Worm (Caenorhabditis elegans) whole organism, early embryonic: ENCODE measurements around the gene F59B10.5.

Experiments used
- F13C5.2 ChIP-seq: sonication (generic microtip); optimal IDR thresholded peaks from 2 replicates; lab custom pipeline; 2017; ENCODE audit warnings: mild to moderate bottlenecking, missing genetic modification characterization, inconsistent platforms, missing compliant biosample characterization
- ama-1 ChIP-seq: fragments of 150-350 bp; optimal IDR thresholded peaks from 2 replicates; lab custom pipeline; 2014
- ceh-13 ChIP-seq: fragments of 200-800 bp; sonication (Bioruptor generic); optimal IDR thresholded peaks from 2 replicates; lab custom pipeline; 2018; ENCODE audit warnings: mild to moderate bottlenecking, missing genetic modification characterization, missing compliant biosample characterization
- ceh-36 ChIP-seq: sonication (generic microtip); optimal IDR thresholded peaks from 2 replicates; lab custom pipeline; 2016; ENCODE audit warnings: missing genetic modification characterization, inconsistent platforms, missing compliant biosample characterization
- ets-7 ChIP-seq: sonication (generic microtip); optimal IDR thresholded peaks from 2 replicates; lab custom pipeline; 2016; ENCODE audit warnings: missing genotype, missing genetic modification characterization, missing compliant biosample characterization
- flt-1 ChIP-seq: fragments of 200-800 bp; sonication (Bioruptor generic); IDR thresholded peaks from 2 replicates; pipeline ENCODE4 v1.3.6; 2022; ENCODE audit warnings: missing genetic modification characterization, missing compliant biosample characterization
- hmbx-1 ChIP-seq: sonication (generic microtip); optimal IDR thresholded peaks from 2 replicates; lab custom pipeline; 2016; ENCODE audit warnings: mild to moderate bottlenecking, missing genetic modification characterization, missing compliant biosample characterization
- hmg-4 ChIP-seq: fragments of 200-800 bp; sonication (Bioruptor generic); optimal IDR thresholded peaks from 2 replicates; lab custom pipeline; 2018; ENCODE audit warnings: mild to moderate bottlenecking, missing genetic modification characterization, missing compliant biosample characterization
- scrt-1 ChIP-seq: fragments of 200-800 bp; sonication (Bioruptor generic); IDR thresholded peaks from 2 replicates; pipeline ENCODE4 v1.3.6; 2022; ENCODE audit warnings: missing genetic modification characterization, missing compliant biosample characterization
- tra-4 ChIP-seq: sonication (generic microtip); optimal IDR thresholded peaks from 2 replicates; lab custom pipeline; 2017; ENCODE audit warnings: missing genetic modification characterization, missing compliant biosample characterization

DNA sequence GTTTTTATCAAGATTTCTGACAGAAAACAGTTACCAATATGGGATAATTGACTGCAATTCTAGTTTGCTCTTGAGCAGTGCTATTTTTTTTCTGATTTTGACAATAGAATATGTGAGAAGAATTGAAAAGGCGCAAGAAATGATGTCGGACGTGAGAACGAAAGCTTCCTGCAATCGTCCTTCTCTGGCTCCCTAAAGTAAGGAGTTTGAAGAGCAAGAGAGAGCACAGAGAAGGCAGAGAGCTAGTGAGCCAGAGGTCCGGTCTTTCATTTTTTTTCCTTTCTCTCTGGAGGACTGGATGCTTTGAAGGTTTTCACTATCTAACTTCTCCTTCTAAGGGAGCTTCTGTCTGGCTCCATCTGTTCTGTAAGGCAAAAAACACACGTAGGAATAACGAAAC, 26.7 kb upstream of the F59B10.5 start:
- TF ChIP-seq tra-4 (tag; lab: Kevin White, UChicago) (no peak), scrt-1 (GFP tag; lab: Robert Waterston, UW) (no peak), ama-1 (lab: Kevin White, UChicago) (no peak), hmg-4 (GFP tag; lab: Kevin White, UChicago) (no peak), hmbx-1 (no peak), ceh-13 (GFP tag; lab: Kevin White, UChicago) (no peak), F13C5.2 (no peak), flt-1 (GFP tag; lab: Robert Waterston, UW) (no peak), ets-7 (no peak), ceh-36 (no peak)
